Worm (Caenorhabditis elegans): ENCODE data around the gene Y66D12A.7.

Y66D12A.7 gene

ce11 chrIII:11554701-11555111 lies 25.6 kb downstream of the Y66D12A.7 start (continued):
- TF ChIP-seq pha-4 (GFP tag; IDR thresholded peaks at IDR 0.05) (peak; percentile 70; the same call in 1 of the 2 replicates), pha-4 (tag; optimal IDR thresholded peaks at IDR 0.05) (no peak), Y105C5A.15 (GFP tag; IDR thresholded peaks at IDR 0.05) (0 out of 2 replicates have a peak, but pooled peaks have one; percentile 30), ceh-44 (GFP tag; IDR thresholded peaks at IDR 0.05) (0 out of 2 replicates have a peak, but pooled peaks have one; percentile 23), daf-8 (GFP tag; IDR thresholded peaks at IDR 0.05) (no peak), nhr-41 (GFP tag; IDR thresholded peaks at IDR 0.05) (no peak), T26A8.4 (GFP tag; IDR thresholded peaks at IDR 0.05) (no peak), dmd-8 (GFP tag; IDR thresholded peaks at IDR 0.05) (peak; percentile 79; the same call in 1 of the 2 replicates), zfp-2 (tag; optimal IDR thresholded peaks at IDR 0.05) (no peak), hmg-1.1 (GFP tag; IDR thresholded peaks at IDR 0.05) (peak; percentile 42; the same call in 1 of the 2 replicates), vab-7 (GFP tag; IDR thresholded peaks at IDR 0.05) (peak; percentile 70), ces-1 (GFP tag; optimal IDR thresholded peaks at IDR 0.05) (no peak), madf-5 (GFP tag; IDR thresholded peaks at IDR 0.05) (peak; percentile 69 to 84; a peak in 2 of 4 replicates), Y48G9A.11 (GFP tag; IDR thresholded peaks at IDR 0.05) (peak; percentile 46; the same call in 1 of the 2 replicates), lin-1 (GFP tag; IDR thresholded peaks at IDR 0.05) (0 out of 2 replicates have a peak, but pooled peaks have one; percentile 38), Y75B8A.6 (GFP tag; IDR thresholded peaks at IDR 0.05) (no peak), arid-1 (GFP tag; conservative IDR thresholded peaks at IDR 0.05) (0 out of 2 replicates have a peak, but pooled peaks have one; percentile 42), F37D6.2 (tag; optimal IDR thresholded peaks at IDR 0.05) (no peak)

- no peak for TF ChIP-seq daf-12 (tag; optimal IDR thresholded peaks at IDR 0.05)
- TF ChIP-seq daf-16 (GFP tag; optimal IDR thresholded peaks at IDR 0.05), result no peak
- peak; percentile 57 for TF ChIP-seq daf-16 (tag; optimal IDR thresholded peaks at IDR 0.05)
- peak; percentile 12 for TF ChIP-seq dve-1 (tag; optimal IDR thresholded peaks at IDR 0.05; ENCODE audit: insufficient read depth)
- TF ChIP-seq nhr-28 (tag; optimal IDR thresholded peaks at IDR 0.05), result peak; percentile 22
- TF ChIP-seq dpl-1 (GFP tag; optimal IDR thresholded peaks at IDR 0.05), result no peak
Observed at ce11 chrIII:11548070-11548469, 32.2 kb downstream of the Y66D12A.7 start, which contains the start of gene Y66D12A.13. Gene Y66D12A.13 (plus strand): TSS chrIII:11548370.

ce11 chrIII:11544947-11545346 lies 35.3 kb downstream of the Y66D12A.7 start:
- TF ChIP-seq set-16 (GFP tag; IDR thresholded peaks at IDR 0.05) (peak; percentile 84), nhr-6 (tag; optimal IDR thresholded peaks at IDR 0.05) (no peak)

- TF ChIP-seq madf-9 (GFP tag; conservative IDR thresholded peaks at IDR 0.05), result 0 out of 2 replicates have a peak, but pooled peaks have one; percentile 5
- TF ChIP-seq Y5F2A.4 (GFP tag; optimal IDR thresholded peaks at IDR 0.05), result no peak
- peak; percentile 73 for TF ChIP-seq ceh-28 (tag; optimal IDR thresholded peaks at IDR 0.05)
Observed at ce11 chrIII:11535453-11535852, 44.8 kb downstream of the Y66D12A.7 start.

ce11 chrIII:11534624-11535079 lies 45.6 kb downstream of the Y66D12A.7 start, which contains the start of gene nrps-1:
Gene nrps-1 (plus strand): TSS chrIII:11534674.
- TF ChIP-seq tag-97 (GFP tag; IDR thresholded peaks at IDR 0.05), result no peak
- no peak for TF ChIP-seq ztf-11 (tag; optimal IDR thresholded peaks at IDR 0.05)
- no peak for TF ChIP-seq T26A8.4 (GFP tag; IDR thresholded peaks at IDR 0.05)
- 0 out of 2 replicates have a peak, but pooled peaks have one; percentile 12 for TF ChIP-seq php-3 (GFP tag; IDR thresholded peaks at IDR 0.05)
- no peak for TF ChIP-seq arid-1 (GFP tag; conservative IDR thresholded peaks at IDR 0.05)
- no peak for TF ChIP-seq cey-2 (tag; optimal IDR thresholded peaks at IDR 0.05; ENCODE audit: borderline replicate concordance, insufficient read depth)

All from whole organism, L4 larva.